Worm (Caenorhabditis elegans) whole organism, early embryonic: ENCODE data around the gene C32H11.3.

Experiments used
- B0310.2 ChIP-seq: sonication (generic microtip); optimal IDR thresholded peaks from 2 replicates; lab custom pipeline; 2016; ENCODE audit warnings: mild to moderate bottlenecking, missing genetic modification characterization, missing compliant biosample characterization
- F13C5.2 ChIP-seq: sonication (generic microtip); optimal IDR thresholded peaks from 2 replicates; lab custom pipeline; 2017; ENCODE audit warnings: mild to moderate bottlenecking, missing genetic modification characterization, inconsistent platforms, missing compliant biosample characterization
- aly-1 ChIP-seq: sonication (generic microtip); optimal IDR thresholded peaks from 2 replicates; lab custom pipeline; 2016; ENCODE audit warnings: missing genetic modification characterization, missing compliant biosample characterization
- ama-1 ChIP-seq: fragments of 150-350 bp; optimal IDR thresholded peaks from 2 replicates; lab custom pipeline; 2014
- ceh-13 ChIP-seq: fragments of 200-800 bp; sonication (Bioruptor generic); optimal IDR thresholded peaks from 2 replicates; lab custom pipeline; 2018; ENCODE audit warnings: mild to moderate bottlenecking, missing genetic modification characterization, missing compliant biosample characterization
- ceh-36 ChIP-seq: sonication (generic microtip); optimal IDR thresholded peaks from 2 replicates; lab custom pipeline; 2016; ENCODE audit warnings: missing genetic modification characterization, inconsistent platforms, missing compliant biosample characterization
- ets-7 ChIP-seq: sonication (generic microtip); optimal IDR thresholded peaks from 2 replicates; lab custom pipeline; 2016; ENCODE audit warnings: missing genotype, missing genetic modification characterization, missing compliant biosample characterization
- flt-1 ChIP-seq: fragments of 200-800 bp; sonication (Bioruptor generic); IDR thresholded peaks from 2 replicates; pipeline ENCODE4 v1.3.6; 2022; ENCODE audit warnings: missing genetic modification characterization, missing compliant biosample characterization
- hmbx-1 ChIP-seq: sonication (generic microtip); optimal IDR thresholded peaks from 2 replicates; lab custom pipeline; 2016; ENCODE audit warnings: mild to moderate bottlenecking, missing genetic modification characterization, missing compliant biosample characterization
- hmg-4 ChIP-seq: fragments of 200-800 bp; sonication (Bioruptor generic); optimal IDR thresholded peaks from 2 replicates; lab custom pipeline; 2018; ENCODE audit warnings: mild to moderate bottlenecking, missing genetic modification characterization, missing compliant biosample characterization
- hnd-1 ChIP-seq: sonication (generic microtip); optimal IDR thresholded peaks from 2 replicates; lab custom pipeline; 2016; ENCODE audit warnings: missing genetic modification characterization, missing compliant biosample characterization
- pes-1 ChIP-seq: fragments of 200-800 bp; sonication (Bioruptor generic); IDR thresholded peaks from 2 replicates; pipeline ENCODE4 v1.3.6; 2022; ENCODE audit warnings: missing genetic modification reagents, missing genetic modification characterization, missing compliant biosample characterization
- scrt-1 ChIP-seq: fragments of 200-800 bp; sonication (Bioruptor generic); IDR thresholded peaks from 2 replicates; pipeline ENCODE4 v1.3.6; 2022; ENCODE audit warnings: missing genetic modification characterization, missing compliant biosample characterization
- sea-1 ChIP-seq: fragments of 200-800 bp; sonication (Bioruptor generic); conservative IDR thresholded peaks from 2 replicates; pipeline ENCODE4 v1.3.6; 2022; ENCODE audit warnings: missing genetic modification characterization, missing compliant biosample characterization
- tbx-11 ChIP-seq: fragments of 200-800 bp; sonication (Bioruptor generic); IDR thresholded peaks from 2 replicates; pipeline ENCODE4 v1.3.6; 2022; ENCODE audit warnings: missing genetic modification characterization, missing compliant biosample characterization
- tbx-37 ChIP-seq: fragments of 200-800 bp; sonication (Bioruptor generic); conservative IDR thresholded peaks from 2 replicates; pipeline ENCODE4 v1.3.6; 2022; ENCODE audit warnings: missing genetic modification reagents, missing genetic modification characterization, missing compliant biosample characterization
- tra-4 ChIP-seq: sonication (generic microtip); optimal IDR thresholded peaks from 2 replicates; lab custom pipeline; 2017; ENCODE audit warnings: missing genetic modification characterization, missing compliant biosample characterization

The C32H11.3 gene

DNA sequence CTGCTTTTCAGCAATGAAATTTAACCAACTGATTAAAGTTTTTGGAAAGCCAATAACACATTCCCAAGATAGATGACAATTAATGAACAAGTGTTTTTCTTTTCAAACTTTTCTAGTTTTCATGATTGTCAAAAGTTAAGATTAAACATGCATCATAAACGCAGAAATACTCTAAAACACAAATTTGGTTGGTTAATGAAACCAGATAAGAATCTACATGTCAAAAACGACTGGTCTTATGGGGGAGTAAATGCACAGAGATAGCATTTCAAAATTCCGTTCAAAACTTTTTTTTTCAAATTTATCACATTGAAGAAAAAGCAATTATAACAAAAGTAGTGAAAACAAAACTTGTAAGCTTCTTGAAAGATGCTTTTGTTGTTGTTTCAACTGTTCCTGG lies 14.7 kb upstream of the C32H11.3 start:
- TF ChIP-seq aly-1 (tag; lab: Kevin White, UChicago) = no peak
- TF ChIP-seq tra-4 (tag; lab: Kevin White, UChicago) = no peak
- TF ChIP-seq ama-1 (lab: Kevin White, UChicago) = no peak
- TF ChIP-seq ceh-36 (tag; lab: Kevin White, UChicago) = no peak
- no peak for TF ChIP-seq scrt-1 (GFP tag; lab: Robert Waterston, UW)
- TF ChIP-seq hmg-4 = no peak
- no peak for TF ChIP-seq hnd-1 (tag; lab: Kevin White, UChicago)
- TF ChIP-seq pes-1 (GFP tag; lab: Robert Waterston, UW) = no peak
- TF ChIP-seq ceh-13 (GFP tag; lab: Kevin White, UChicago) = no peak
- TF ChIP-seq F13C5.2 (tag; lab: Kevin White, UChicago) = no peak
- TF ChIP-seq flt-1 (GFP tag; lab: Robert Waterston, UW) = no peak

DNA sequence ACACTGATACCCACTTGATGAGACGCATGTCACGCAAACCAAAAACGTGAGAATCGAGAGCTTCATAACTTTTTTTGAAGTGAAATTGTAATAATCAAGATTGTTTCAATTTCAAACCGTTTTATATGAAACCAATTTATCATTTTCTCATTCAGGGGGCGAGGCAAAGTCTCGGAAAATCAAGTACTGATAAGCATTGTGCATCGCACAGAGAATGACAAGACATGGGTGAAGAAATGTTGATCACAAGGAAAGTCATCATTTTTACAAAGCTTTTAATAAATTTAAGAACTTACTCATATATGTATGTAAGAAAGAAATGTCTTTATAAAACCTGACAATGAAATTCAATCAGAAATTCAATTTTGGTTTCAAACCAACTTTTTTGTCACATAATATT lies 11.8 kb upstream of the C32H11.3 start, which contains the start of gene K08D8.3:
K08D8.3 (minus strand) TSS at position 131 of the 400 bp plus-strand sequence.
- TF ChIP-seq ceh-13 (GFP tag; lab: Kevin White, UChicago) = no peak
- no peak for TF ChIP-seq hmbx-1 (tag; lab: Kevin White, UChicago)
- TF ChIP-seq hmg-4 = no peak
- TF ChIP-seq hnd-1 (tag; lab: Kevin White, UChicago) = no peak
- TF ChIP-seq pes-1 (GFP tag; lab: Robert Waterston, UW) = no peak

ce11 chrIV:12909871-12910270 lies 8.5 kb upstream of the C32H11.3 start, which contains the start of gene K08D8.4:
K08D8.4 (minus strand) TSS chrIV:12909998.
- no peak for TF ChIP-seq sea-1 (GFP tag; lab: Robert Waterston, UW)
- no peak for TF ChIP-seq ceh-36 (tag; lab: Kevin White, UChicago)
- TF ChIP-seq tbx-11 (GFP tag; lab: Robert Waterston, UW) = no peak
- no peak for TF ChIP-seq ama-1 (lab: Kevin White, UChicago)
- TF ChIP-seq ets-7 (tag; lab: Kevin White, UChicago) = no peak
- no peak for TF ChIP-seq pes-1 (GFP tag; lab: Robert Waterston, UW)
- no peak for TF ChIP-seq ceh-13 (GFP tag; lab: Kevin White, UChicago)
- TF ChIP-seq flt-1 (GFP tag; lab: Robert Waterston, UW) = no peak
- TF ChIP-seq tbx-37 (GFP tag; lab: Robert Waterston, UW) = no peak
- TF ChIP-seq hmbx-1 (tag; lab: Kevin White, UChicago) = no peak
- TF ChIP-seq scrt-1 (GFP tag; lab: Robert Waterston, UW) = no peak
- TF ChIP-seq B0310.2 = no peak

ce11 chrIV:12911990-12912389 lies 6.4 kb upstream of the C32H11.3 start, which contains the start of gene K08D8.5:
K08D8.5 (minus strand) TSS chrIV:12912129.
- no peak for TF ChIP-seq hmg-4
- no peak for TF ChIP-seq ceh-13 (GFP tag; lab: Kevin White, UChicago)
- no peak for TF ChIP-seq sea-1 (GFP tag; lab: Robert Waterston, UW)
- TF ChIP-seq flt-1 (GFP tag; lab: Robert Waterston, UW) = no peak
- TF ChIP-seq ets-7 (tag; lab: Kevin White, UChicago) = no peak
- no peak for TF ChIP-seq B0310.2
- TF ChIP-seq hmbx-1 (tag; lab: Kevin White, UChicago) = no peak
- TF ChIP-seq hnd-1 (tag; lab: Kevin White, UChicago) = no peak
- TF ChIP-seq tra-4 (tag; lab: Kevin White, UChicago) = no peak
- TF ChIP-seq tbx-11 (GFP tag; lab: Robert Waterston, UW) = no peak
- TF ChIP-seq aly-1 (tag; lab: Kevin White, UChicago) = no peak
- TF ChIP-seq tbx-37 (GFP tag; lab: Robert Waterston, UW) = no peak
- no peak for TF ChIP-seq scrt-1 (GFP tag; lab: Robert Waterston, UW)
- no peak for TF ChIP-seq ama-1 (lab: Kevin White, UChicago)
- TF ChIP-seq pes-1 (GFP tag; lab: Robert Waterston, UW) = no peak
- no peak for TF ChIP-seq ceh-36 (tag; lab: Kevin White, UChicago)
- TF ChIP-seq F13C5.2 (tag; lab: Kevin White, UChicago) = no peak

DNA sequence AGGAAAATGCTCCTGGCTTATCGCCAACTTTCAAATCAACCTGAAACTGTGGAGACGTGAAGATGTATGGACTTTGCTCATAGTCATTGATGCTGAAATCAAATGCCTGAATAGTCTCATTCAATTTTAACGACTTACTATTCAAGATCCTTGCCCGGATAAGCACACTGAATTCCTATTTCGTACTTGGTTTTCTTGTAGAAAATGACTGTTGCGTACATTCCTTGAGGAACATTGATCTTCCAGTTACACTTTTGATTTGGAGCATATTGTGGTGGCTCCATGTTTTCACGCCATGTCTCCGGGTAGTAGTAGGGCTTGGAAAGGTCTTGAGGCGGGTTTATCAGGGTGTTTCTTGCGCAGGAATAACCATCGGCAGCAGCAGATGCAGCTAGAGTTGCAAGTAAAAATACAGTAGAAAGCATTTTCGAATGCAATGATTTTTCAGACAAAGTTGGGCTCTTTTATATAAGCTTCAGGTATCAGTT lies 3.8 kb upstream of the C32H11.3 start, which contains the start of gene irg-6:
irg-6 (minus strand) TSS at position 438 of the 488 bp plus-strand sequence.
- TF ChIP-seq F13C5.2 (tag; lab: Kevin White, UChicago) (no peak), tbx-37 (GFP tag; lab: Robert Waterston, UW) (no peak), hnd-1 (tag; lab: Kevin White, UChicago) (no peak), B0310.2 (no peak)

ce11 chrIV:12915479-12915878 lies 2.9 kb upstream of the C32H11.3 start, which contains the start of gene srz-15:
srz-15 (plus strand) TSS chrIV:12915779.
- TF ChIP-seq ceh-13 (GFP tag; lab: Kevin White, UChicago) (no peak), pes-1 (GFP tag; lab: Robert Waterston, UW) (no peak), ets-7 (tag; lab: Kevin White, UChicago) (no peak), flt-1 (GFP tag; lab: Robert Waterston, UW) (no peak), B0310.2 (no peak), tbx-37 (GFP tag; lab: Robert Waterston, UW) (no peak), scrt-1 (GFP tag; lab: Robert Waterston, UW) (no peak), aly-1 (tag; lab: Kevin White, UChicago) (no peak), tbx-11 (GFP tag; lab: Robert Waterston, UW) (no peak), hmg-4 (no peak), hmbx-1 (tag; lab: Kevin White, UChicago) (no peak), ceh-36 (tag; lab: Kevin White, UChicago) (no peak), sea-1 (GFP tag; lab: Robert Waterston, UW) (no peak), F13C5.2 (tag; lab: Kevin White, UChicago) (no peak), tra-4 (tag; lab: Kevin White, UChicago) (no peak), hnd-1 (tag; lab: Kevin White, UChicago) (no peak), ama-1 (lab: Kevin White, UChicago) (no peak)

DNA sequence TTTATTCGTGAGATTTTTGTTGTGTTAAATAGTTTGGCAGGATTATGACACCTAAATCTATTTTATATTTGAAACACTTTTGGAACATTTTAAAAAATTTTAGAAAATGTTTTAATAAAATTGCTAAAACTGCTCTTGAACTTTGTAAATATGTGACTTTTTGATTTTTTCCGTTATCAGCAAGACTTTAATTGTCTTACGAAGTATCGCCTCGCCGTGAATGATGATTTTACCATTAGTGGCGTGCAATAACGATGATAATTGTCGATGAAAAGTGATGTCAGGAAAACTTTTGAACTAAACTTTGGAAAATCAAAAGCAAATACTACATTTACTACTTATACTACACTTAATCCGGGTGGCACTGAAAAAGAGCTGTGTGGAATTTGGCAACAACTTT lies 2.2 kb downstream of the C32H11.3 start:
- TF ChIP-seq tbx-37 (GFP tag; lab: Robert Waterston, UW) = no peak
